Worm (Caenorhabditis elegans) whole organism, L4 larva: ENCODE measurements around the gene srw-91.

Experiments used
- F26F4.8 ChIP-seq: fragments of 200-800 bp; sonication (Bioruptor generic); conservative IDR thresholded peaks from 2 replicates; pipeline ENCODE4 v1.3.6; 2022; ENCODE audit warnings: missing genetic modification characterization, missing compliant biosample characterization
- F44E2.7 ChIP-seq: fragments of 200-800 bp; sonication (Bioruptor generic); IDR thresholded peaks from 2 replicates; pipeline ENCODE4 v2.1.2; 2022; ENCODE audit warnings: missing genetic modification characterization, missing compliant biosample characterization
- F49E8.2 ChIP-seq: sonication (generic microtip); optimal IDR thresholded peaks from 2 replicates; lab custom pipeline; 2016; ENCODE audit warnings: missing compliant biosample characterization, mild to moderate bottlenecking, missing genetic modification characterization, borderline replicate concordance
- T20F7.1 ChIP-seq: fragments of 200-800 bp; sonication (Bioruptor generic); optimal IDR thresholded peaks from 2 replicates; lab custom pipeline; 2018; ENCODE audit warnings: mild to moderate bottlenecking, missing genetic modification characterization, missing compliant biosample characterization
- T26A8.4 ChIP-seq: fragments of 200-800 bp; sonication (Bioruptor generic); IDR thresholded peaks from 2 replicates; pipeline ENCODE4 v1.3.6; 2022; ENCODE audit warnings: missing genetic modification characterization, missing compliant biosample characterization
- Y105C5A.15 ChIP-seq: fragments of 200-800 bp; sonication (Bioruptor generic); IDR thresholded peaks from 2 replicates; pipeline ENCODE4 v1.3.6; 2022; ENCODE audit warnings: missing genetic modification characterization, missing compliant biosample characterization
- Y5F2A.4 ChIP-seq: fragments of 200-800 bp; sonication (Bioruptor generic); optimal IDR thresholded peaks from 2 replicates; lab custom pipeline; 2018; ENCODE audit warnings: mild to moderate bottlenecking, missing genetic modification characterization, missing compliant biosample characterization
- ZK337.2 ChIP-seq: fragments of 200-800 bp; sonication (Bioruptor generic); IDR thresholded peaks from 2 replicates; pipeline ENCODE4 v1.3.6; 2022; ENCODE audit warnings: missing genetic modification reagents, missing genetic modification characterization, missing compliant biosample characterization
- arid-1 ChIP-seq: fragments of 200-800 bp; sonication (Bioruptor generic); conservative IDR thresholded peaks from 2 replicates; pipeline ENCODE4 v1.3.6; 2022; ENCODE audit warnings: missing genetic modification reagents, missing genetic modification characterization, missing compliant biosample characterization
- ceh-28 ChIP-seq: fragments of 150-350 bp; optimal IDR thresholded peaks from 2 replicates; lab custom pipeline; 2014; ENCODE audit warnings: missing biosample characterization, missing genetic modification reagents, missing genetic modification characterization
- ceh-44 ChIP-seq: fragments of 200-800 bp; sonication (Bioruptor generic); IDR thresholded peaks from 2 replicates; pipeline ENCODE4 v1.3.6; 2022; ENCODE audit warnings: missing genetic modification reagents, missing genetic modification characterization, missing compliant biosample characterization
- ceh-62 ChIP-seq: sonication (generic microtip); optimal IDR thresholded peaks from 2 replicates; lab custom pipeline; 2017; ENCODE audit warnings: missing biosample characterization, missing genetic modification characterization
- ces-1 ChIP-seq: fragments of 150-350 bp; sonication (generic microtip); optimal IDR thresholded peaks from 4 replicates; lab custom pipeline; 2014; ENCODE audit warnings: missing biosample characterization, missing genetic modification reagents, missing genetic modification characterization
- ctbp-1 ChIP-seq: fragments of 200-800 bp; sonication (Bioruptor generic); IDR thresholded peaks from 2 replicates; pipeline ENCODE4 v1.3.6; 2022; ENCODE audit warnings: missing genetic modification reagents, missing genetic modification characterization, missing compliant biosample characterization
- daf-12 ChIP-seq: fragments of 150-350 bp; optimal IDR thresholded peaks from 2 replicates; lab custom pipeline; 2014; ENCODE audit warnings: missing biosample characterization, missing genetic modification reagents, missing genetic modification characterization
- daf-16 ChIP-seq, 3 experiments: sonication (generic microtip); optimal IDR thresholded peaks; 2 replicates each; lab custom pipeline; 2016 to 2017; ENCODE audit warnings: missing genetic modification characterization in 3 of 3, missing genetic modification reagents in 3 of 3, mild to moderate bottlenecking in 2 of 3, missing compliant biosample characterization in 2 of 3, missing biosample characterization in 1 of 3, moderate library complexity in 1 of 3
- daf-19 ChIP-seq: fragments of 200-800 bp; sonication (Bioruptor generic); conservative IDR thresholded peaks from 2 replicates; pipeline ENCODE4 v1.3.6; 2022; ENCODE audit warnings: missing genetic modification characterization, missing compliant biosample characterization
- dmd-8 ChIP-seq: fragments of 200-800 bp; sonication (Bioruptor generic); IDR thresholded peaks from 2 replicates; pipeline ENCODE4 v1.3.6; 2022; ENCODE audit warnings: missing genetic modification characterization, missing compliant biosample characterization
- dmd-9 ChIP-seq: fragments of 200-800 bp; sonication (Bioruptor generic); IDR thresholded peaks from 2 replicates; pipeline ENCODE4 v1.3.6; 2022; ENCODE audit warnings: missing genetic modification reagents, missing genetic modification characterization, missing compliant biosample characterization
- duxl-1 ChIP-seq: sonication (generic microtip); optimal IDR thresholded peaks from 2 replicates; lab custom pipeline; 2016; ENCODE audit warnings: mild to moderate bottlenecking, missing genetic modification characterization, moderate library complexity, missing compliant biosample characterization; ENCODE audit not compliant: poor library complexity
- dve-1 ChIP-seq: sonication (generic microtip); optimal IDR thresholded peaks from 2 replicates; lab custom pipeline; 2017; ENCODE audit warnings: antibody characterized with exemption, mild to moderate bottlenecking, missing genetic modification characterization, missing compliant biosample characterization; ENCODE audit not compliant: insufficient read depth
- egl-43 ChIP-seq: fragments of 200-800 bp; sonication (Bioruptor generic); IDR thresholded peaks from 2 replicates; pipeline ENCODE4 v1.3.6; 2022; ENCODE audit warnings: missing genetic modification reagents, missing genetic modification characterization, missing compliant biosample characterization
- fkh-10 ChIP-seq: fragments of 150-350 bp; optimal IDR thresholded peaks from 2 replicates; lab custom pipeline; 2014; ENCODE audit warnings: missing biosample characterization, missing genetic modification reagents, missing genetic modification characterization
- fos-1 ChIP-seq: fragments of 150-350 bp; optimal IDR thresholded peaks from 2 replicates; lab custom pipeline; 2014; ENCODE audit warnings: missing biosample characterization, missing genetic modification characterization
- gei-8 ChIP-seq: fragments of 200-800 bp; sonication (Bioruptor generic); optimal IDR thresholded peaks from 2 replicates; lab custom pipeline; 2018; ENCODE audit warnings: mild to moderate bottlenecking, missing genetic modification characterization, missing compliant biosample characterization
- hlh-11 ChIP-seq: fragments of 200-800 bp; sonication (Bioruptor generic); optimal IDR thresholded peaks from 2 replicates; lab custom pipeline; 2018; ENCODE audit warnings: mild to moderate bottlenecking, missing genetic modification characterization, missing compliant biosample characterization
- lin-15B ChIP-seq: fragments of 150-350 bp; sonication (generic microtip); optimal IDR thresholded peaks from 3 replicates; lab custom pipeline; 2014; ENCODE audit warnings: missing biosample characterization, missing genetic modification characterization
- lin-29 ChIP-seq: fragments of 200-800 bp; sonication (Bioruptor generic); IDR thresholded peaks from 2 replicates; pipeline ENCODE4 v1.3.6; 2022; ENCODE audit warnings: missing genetic modification reagents, missing genetic modification characterization, missing compliant biosample characterization
- lin-38 ChIP-seq: fragments of 200-800 bp; sonication (Bioruptor generic); IDR thresholded peaks from 2 replicates; pipeline ENCODE4 v1.3.6; 2022; ENCODE audit warnings: missing genetic modification reagents, missing genetic modification characterization, missing compliant biosample characterization
- lsy-2 ChIP-seq, 2 experiments: fragments of 150-350 bp in 1 of 2; sonication (generic microtip) in 1 of 2; optimal IDR thresholded peaks; 2 replicates each; lab custom pipeline; 2014 to 2017; ENCODE audit warnings: missing biosample characterization in 2 of 2, missing genetic modification characterization in 2 of 2
- madf-9 ChIP-seq: fragments of 200-800 bp; sonication (Bioruptor generic); conservative IDR thresholded peaks from 2 replicates; pipeline ENCODE4 v1.3.6; 2022; ENCODE audit warnings: missing genetic modification reagents, missing genetic modification characterization, missing compliant biosample characterization
- mdt-29 ChIP-seq: fragments of 200-800 bp; sonication (Bioruptor generic); IDR thresholded peaks from 2 replicates; pipeline ENCODE4 v1.3.6; 2022; ENCODE audit warnings: missing genetic modification reagents, missing genetic modification characterization, missing compliant biosample characterization
- mep-1 ChIP-seq: fragments of 150-350 bp; sonication (generic microtip); optimal IDR thresholded peaks from 3 replicates; lab custom pipeline; 2014; ENCODE audit warnings: missing biosample characterization, missing genetic modification characterization
- mxl-2 ChIP-seq: fragments of 200-800 bp; sonication (Bioruptor generic); conservative IDR thresholded peaks from 2 replicates; pipeline ENCODE4 v1.3.6; 2022; ENCODE audit warnings: missing genetic modification reagents, missing genetic modification characterization, missing compliant biosample characterization
- mxl-3 ChIP-seq: fragments of 200-800 bp; sonication (Bioruptor generic); optimal IDR thresholded peaks from 2 replicates; lab custom pipeline; 2018; ENCODE audit warnings: mild to moderate bottlenecking, missing genetic modification characterization, missing compliant biosample characterization
- nhr-102 ChIP-seq: sonication (generic microtip); optimal IDR thresholded peaks from 2 replicates; lab custom pipeline; 2016; ENCODE audit warnings: mild to moderate bottlenecking, missing genetic modification characterization, moderate library complexity, missing compliant biosample characterization
- nhr-42 ChIP-seq: fragments of 200-800 bp; sonication (Bioruptor generic); IDR thresholded peaks from 2 replicates; pipeline ENCODE4 v1.3.6; 2022; ENCODE audit warnings: missing genetic modification characterization, missing compliant biosample characterization
- nhr-6 ChIP-seq: fragments of 150-350 bp; optimal IDR thresholded peaks from 2 replicates; lab custom pipeline; 2014; ENCODE audit warnings: missing biosample characterization, missing genetic modification characterization
- nhr-77 ChIP-seq: fragments of 150-350 bp; optimal IDR thresholded peaks from 2 replicates; lab custom pipeline; 2014; ENCODE audit warnings: missing biosample characterization, missing genetic modification characterization
- pqm-1 ChIP-seq: sonication (generic microtip); optimal IDR thresholded peaks from 2 replicates; lab custom pipeline; 2017; ENCODE audit warnings: missing biosample characterization, missing genetic modification characterization
- rbr-2 ChIP-seq: sonication (generic microtip); optimal IDR thresholded peaks from 2 replicates; lab custom pipeline; 2016; ENCODE audit warnings: missing genotype, missing genetic modification characterization, missing compliant biosample characterization
- zag-1 ChIP-seq: fragments of 150-350 bp; optimal IDR thresholded peaks from 2 replicates; lab custom pipeline; 2014; ENCODE audit warnings: missing biosample characterization, missing genetic modification characterization

The srw-91 gene

ce11 chrV:1666904-1667303 is 13.8 kb downstream of the srw-91 start, which contains the start of gene K04F1.8:
K04F1.8 (plus strand) TSS chrV:1667204.
- TF ChIP-seq daf-16 (GFP tag; optimal IDR thresholded peaks at IDR 0.05; lab: Kevin White, UChicago) = no peak
- no peak for TF ChIP-seq daf-16 (tag; optimal IDR thresholded peaks at IDR 0.05; lab: Kevin White, UChicago)
- no peak for TF ChIP-seq fkh-10 (GFP tag; lab: Kevin White, UChicago)
- no peak for TF ChIP-seq egl-43 (GFP tag; lab: Robert Waterston, UW)
- no peak for TF ChIP-seq lin-29
- no peak for TF ChIP-seq Y105C5A.15
- TF ChIP-seq nhr-77 = no peak
- no peak for TF ChIP-seq daf-12 (tag; lab: Kevin White, UChicago)
- no peak for TF ChIP-seq dmd-8 (GFP tag; lab: Robert Waterston, UW)
- TF ChIP-seq mxl-2 (GFP tag; lab: Robert Waterston, UW) = no peak
- no peak for TF ChIP-seq nhr-42
- no peak for TF ChIP-seq fos-1
- no peak for TF ChIP-seq lsy-2 (tag; optimal IDR thresholded peaks at IDR 0.05; lab: Kevin White, UChicago)
- no peak for TF ChIP-seq dmd-9
- TF ChIP-seq nhr-102 (tag; lab: Kevin White, UChicago) = no peak
- no peak for TF ChIP-seq hlh-11
- TF ChIP-seq lin-38 (GFP tag; lab: Robert Waterston, UW) = no peak
- no peak for TF ChIP-seq T20F7.1 (GFP tag; lab: Kevin White, UChicago)
- no peak for TF ChIP-seq daf-19 (GFP tag; lab: Robert Waterston, UW)
- TF ChIP-seq dve-1 (tag; lab: Kevin White, UChicago) = no peak

ce11 chrV:1664921-1665320 is 15.7 kb downstream of the srw-91 start, which contains the start of gene K04F1.9:
K04F1.9 (plus strand) TSS chrV:1665221.
- TF ChIP-seq egl-43 (GFP tag; lab: Robert Waterston, UW) (no peak), F26F4.8 (no peak), rbr-2 (no peak), zag-1 (tag; lab: Kevin White, UChicago) (no peak), ZK337.2 (GFP tag; lab: Robert Waterston, UW) (no peak), mdt-29 (no peak), gei-8 (GFP tag; lab: Kevin White, UChicago) (no peak), nhr-77 (no peak), fkh-10 (GFP tag; lab: Kevin White, UChicago) (no peak), lin-15B (tag; lab: Kevin White, UChicago) (no peak), ceh-28 (tag; lab: Kevin White, UChicago) (no peak), Y5F2A.4 (GFP tag; lab: Kevin White, UChicago) (no peak), mxl-3 (GFP tag; lab: Kevin White, UChicago) (no peak), F44E2.7 (GFP tag; lab: Robert Waterston, UW) (no peak), mep-1 (tag; lab: Kevin White, UChicago) (no peak)

- no peak for TF ChIP-seq nhr-6 (tag; lab: Kevin White, UChicago)
- TF ChIP-seq ZK337.2 (GFP tag; lab: Robert Waterston, UW) = no peak
- no peak for TF ChIP-seq pqm-1
- TF ChIP-seq T26A8.4 (GFP tag; lab: Robert Waterston, UW) = no peak
- no peak for TF ChIP-seq dmd-9
- no peak for TF ChIP-seq ceh-62
- TF ChIP-seq F49E8.2 (tag; lab: Kevin White, UChicago) = no peak
- TF ChIP-seq ctbp-1 (GFP tag; lab: Robert Waterston, UW) = no peak
- no peak for TF ChIP-seq ceh-44 (GFP tag; lab: Robert Waterston, UW)
- TF ChIP-seq duxl-1 (tag; lab: Kevin White, UChicago) = no peak
- TF ChIP-seq nhr-102 (tag; lab: Kevin White, UChicago) = no peak
- TF ChIP-seq dmd-8 (GFP tag; lab: Robert Waterston, UW) = no peak
- TF ChIP-seq ces-1 (GFP tag; lab: Kevin White, UChicago) = no peak
- TF ChIP-seq daf-19 (GFP tag; lab: Robert Waterston, UW) = no peak
- TF ChIP-seq daf-12 (tag; lab: Kevin White, UChicago) = no peak
- TF ChIP-seq madf-9 (GFP tag; lab: Robert Waterston, UW) = no peak
- TF ChIP-seq arid-1 = no peak
- TF ChIP-seq, all 104 proteins: peak for 0
Measured at ce11 chrV:1662270-1662669, 18.4 kb downstream of the srw-91 start, which contains the start of gene irld-40. irld-40 (plus strand) TSS chrV:1662570.
